Worm (Caenorhabditis elegans): Measurements from ENCODE around the gene efr-3.

The efr-3 gene

DNA sequence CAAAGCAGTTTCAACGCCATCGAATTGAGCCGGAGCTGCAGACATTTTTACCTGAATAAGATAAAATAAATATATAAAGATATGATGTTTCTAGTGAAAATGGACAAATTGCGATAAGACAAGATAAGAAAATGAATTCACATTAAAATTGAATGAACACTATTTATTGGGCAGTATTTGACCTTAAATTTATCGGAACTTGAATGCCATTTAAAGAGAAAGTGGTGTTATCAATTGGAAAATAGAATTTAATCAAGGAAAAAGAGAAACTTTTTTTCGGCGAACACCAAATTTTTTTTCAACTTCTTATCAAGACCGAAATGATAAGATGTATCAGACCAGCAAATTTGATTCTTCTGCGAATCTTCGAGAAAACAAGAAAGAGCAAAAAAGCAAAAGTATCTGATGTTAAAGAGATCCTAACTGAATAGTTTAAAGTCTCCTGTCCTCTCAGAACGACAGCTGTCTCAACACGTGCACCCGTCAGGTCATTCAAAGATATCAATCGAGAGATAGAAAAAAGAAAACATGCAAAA is 30.8 kb downstream of the efr-3 start, which contains the start of gene upb-1 (continued):
- TF ChIP-seq mdl-1 (tag; optimal IDR thresholded peaks at IDR 0.05) (peak in 1 of 2 experiments; percentile 64), ama-1 (optimal IDR thresholded peaks at IDR 0.05) (no peak), dsc-1 (tag; optimal IDR thresholded peaks at IDR 0.05) (no peak), nhr-19 (GFP tag; conservative IDR thresholded peaks at IDR 0.05) (peak; percentile 64), lin-14 (GFP tag; optimal IDR thresholded peaks at IDR 0.05) (peak; percentile 72), nhr-47 (tag; optimal IDR thresholded peaks at IDR 0.05) (peak; percentile 3), fos-1 (tag; optimal IDR thresholded peaks at IDR 0.05) (no peak), snu-23 (GFP tag; optimal IDR thresholded peaks at IDR 0.05) (peak; percentile 55)

DNA sequence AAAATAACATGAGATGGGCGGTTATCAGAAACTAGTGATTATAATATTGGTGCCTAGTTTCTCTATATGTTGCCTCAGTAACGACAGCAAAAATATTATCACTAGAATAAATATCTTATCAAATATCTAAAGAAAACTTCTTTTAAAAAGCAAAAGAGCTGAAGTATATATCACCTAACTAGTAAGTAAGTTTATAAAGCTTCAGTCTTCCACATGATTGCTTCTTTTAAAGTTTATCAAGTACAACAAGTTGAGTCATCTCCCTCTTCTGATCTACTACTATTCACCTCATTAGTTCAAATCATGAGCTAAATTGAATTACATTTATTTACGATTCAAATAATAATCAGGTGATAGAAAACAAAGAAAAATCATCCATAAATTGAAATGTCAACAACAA is 32.9 kb downstream of the efr-3 start:
- TF ChIP-seq fkh-10 (GFP tag; optimal IDR thresholded peaks at IDR 0.05) (no peak), skn-1 (tag; optimal IDR thresholded peaks at IDR 0.05) (no peak), nhr-237 (tag; optimal IDR thresholded peaks at IDR 0.05) (no peak), lin-39 (tag; optimal IDR thresholded peaks at IDR 0.05) (no peak), zip-4 (GFP tag; optimal IDR thresholded peaks at IDR 0.05) (no peak), alr-1 (tag; optimal IDR thresholded peaks at IDR 0.05; ENCODE audit: borderline replicate concordance) (no peak), lsy-2 (tag; optimal IDR thresholded peaks at IDR 0.05) (peak; percentile 1 to 32), aha-1 (tag; optimal IDR thresholded peaks at IDR 0.05) (no peak), lin-13 (GFP tag; optimal IDR thresholded peaks at IDR 0.05) (no peak), ceh-8 (GFP tag; optimal IDR thresholded peaks at IDR 0.05) (peak; percentile 87), aly-2 (tag; optimal IDR thresholded peaks at IDR 0.05) (no peak), ceh-88 (GFP tag; IDR thresholded peaks at IDR 0.05) (no peak), nhr-71 (tag; optimal IDR thresholded peaks at IDR 0.05) (peak; percentile 55), blmp-1 (tag; optimal IDR thresholded peaks at IDR 0.05) (no peak), xbp-1 (tag; optimal IDR thresholded peaks at IDR 0.05) (no peak), lin-15B (tag; optimal IDR thresholded peaks at IDR 0.05) (no peak), unc-30 (tag; optimal IDR thresholded peaks at IDR 0.05) (no peak), fkh-8 (tag; optimal IDR thresholded peaks at IDR 0.05) (peak; percentile 13), swsn-7 (tag; optimal IDR thresholded peaks at IDR 0.05) (peak; percentile 5), dsc-1 (tag; optimal IDR thresholded peaks at IDR 0.05) (no peak), F16B12.6 (tag; optimal IDR thresholded peaks at IDR 0.05) (no peak), efl-1 (optimal IDR thresholded peaks at IDR 0.05) (no peak), efl-1 (GFP tag; optimal IDR thresholded peaks at IDR 0.05 in 1 of 2) (no peak), nhr-19 (GFP tag; conservative IDR thresholded peaks at IDR 0.05) (peak; percentile 3; the same call in 1 of the 2 replicates), unc-130 (tag; optimal IDR thresholded peaks at IDR 0.05) (no peak), rnt-1 (tag; optimal IDR thresholded peaks at IDR 0.05) (no peak), mef-2 (tag; optimal IDR thresholded peaks at IDR 0.05) (no peak), nhr-76 (tag; optimal IDR thresholded peaks at IDR 0.05) (no peak)

DNA sequence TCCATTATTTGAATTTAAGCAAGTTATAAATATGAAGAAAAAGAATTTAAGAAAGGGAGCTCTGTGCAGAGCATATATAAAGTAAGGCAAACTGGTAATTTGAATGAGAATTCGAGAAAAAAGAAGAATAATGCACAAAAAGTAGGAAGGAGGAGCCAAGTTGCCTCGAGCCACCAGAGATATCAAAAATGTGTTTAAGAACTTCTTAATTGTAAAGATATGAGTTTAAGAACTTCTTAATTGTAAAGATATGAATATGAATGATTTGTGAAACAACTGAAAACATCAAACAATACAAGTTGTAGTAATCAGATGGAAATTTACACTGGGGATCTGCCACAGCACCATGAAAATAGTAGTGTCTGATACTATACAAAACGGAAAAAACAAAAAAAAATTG is 34.1 kb downstream of the efr-3 start, which contains the start of gene F13H8.6:
F13H8.6 (minus strand) TSS at position 101 of the 400 bp plus-strand sequence.
- TF ChIP-seq irx-1 (tag; optimal IDR thresholded peaks at IDR 0.05) (no peak), snpc-4 (tag; optimal IDR thresholded peaks at IDR 0.05) (no peak), mdl-1 (tag; optimal IDR thresholded peaks at IDR 0.05) (no peak), unc-98 (GFP tag; IDR thresholded peaks at IDR 0.05) (no peak), C34B4.2 (tag; optimal IDR thresholded peaks at IDR 0.05) (no peak), rnt-1 (tag; optimal IDR thresholded peaks at IDR 0.05) (no peak), nhr-77 (tag; optimal IDR thresholded peaks at IDR 0.05) (no peak), nhr-19 (GFP tag; conservative IDR thresholded peaks at IDR 0.05) (no peak), sox-4 (tag; optimal IDR thresholded peaks at IDR 0.05) (no peak), F16B12.6 (tag; optimal IDR thresholded peaks at IDR 0.05) (no peak), lin-14 (GFP tag; optimal IDR thresholded peaks at IDR 0.05) (no peak), sptf-1 (tag; optimal IDR thresholded peaks at IDR 0.05) (no peak), lin-35 (GFP tag; optimal IDR thresholded peaks at IDR 0.05) (no peak), hlh-17 (GFP tag; optimal IDR thresholded peaks at IDR 0.05; ENCODE audit: borderline replicate concordance) (no peak), nhr-237 (tag; optimal IDR thresholded peaks at IDR 0.05) (no peak), alr-1 (tag; optimal IDR thresholded peaks at IDR 0.05; ENCODE audit: borderline replicate concordance) (no peak), nhr-12 (tag; optimal IDR thresholded peaks at IDR 0.05) (no peak)

Measured in whole organism, L1 larva.